Worm (Caenorhabditis elegans) whole organism, midembryonic: ENCODE results near the gene gtf-2E2.

Experiments
- T22C8.4 ChIP-seq: fragments of 200-800 bp; sonication (Bioruptor generic); IDR thresholded peaks from 2 replicates; pipeline ENCODE4 v1.3.6; 2022; ENCODE audit warnings: missing genetic modification characterization, missing compliant biosample characterization
- cog-1 ChIP-seq: sonication (generic microtip); optimal IDR thresholded peaks from 2 replicates; lab custom pipeline; 2016; ENCODE audit warnings: missing genetic modification characterization, missing compliant biosample characterization
- flt-1 ChIP-seq: fragments of 200-800 bp; sonication (Bioruptor generic); IDR thresholded peaks from 2 replicates; pipeline ENCODE4 v1.3.6; 2022; ENCODE audit warnings: missing genetic modification characterization, missing compliant biosample characterization
- klf-2 ChIP-seq: fragments of 200-800 bp; sonication (Bioruptor generic); conservative IDR thresholded peaks from 2 replicates; pipeline ENCODE4 v1.3.6; 2022; ENCODE audit warnings: missing genetic modification reagents, missing genetic modification characterization, missing compliant biosample characterization
- med-1 ChIP-seq: sonication (generic microtip); optimal IDR thresholded peaks from 2 replicates; lab custom pipeline; 2017; ENCODE audit warnings: missing genetic modification characterization, mild to moderate bottlenecking, missing compliant biosample characterization, antibody characterized with exemption, missing genetic modification reagents; ENCODE audit not compliant: insufficient read depth
- ref-1 ChIP-seq: fragments of 200-800 bp; sonication (Bioruptor generic); conservative IDR thresholded peaks from 2 replicates; pipeline ENCODE4 v1.3.6; 2022; ENCODE audit warnings: missing genetic modification reagents, missing genetic modification characterization, missing compliant biosample characterization
- tab-1 ChIP-seq: fragments of 200-800 bp; sonication (Bioruptor generic); IDR thresholded peaks from 2 replicates; pipeline ENCODE4 v1.3.6; 2022; ENCODE audit warnings: missing genetic modification characterization, missing compliant biosample characterization
- ztf-23 ChIP-seq: fragments of 200-800 bp; sonication (Bioruptor generic); IDR thresholded peaks from 2 replicates; pipeline ENCODE4 v1.3.6; 2022; ENCODE audit warnings: missing genetic modification reagents, missing genetic modification characterization, missing compliant biosample characterization
- ztf-29 ChIP-seq: fragments of 200-800 bp; sonication (Bioruptor generic); IDR thresholded peaks from 2 replicates; pipeline ENCODE4 v1.3.6; 2022; ENCODE audit warnings: missing genetic modification reagents, missing genetic modification characterization, missing compliant biosample characterization

The gtf-2E2 gene

ce11 chrII:11542385-11542784, at the start of gene gtf-2E2:
Gene gtf-2E2 (minus strand): TSS chrII:11542495.
- peak; percentile 62 for TF ChIP-seq T22C8.4 (GFP tag; lab: Robert Waterston, UW)
- no peak for TF ChIP-seq klf-2 (GFP tag; lab: Robert Waterston, UW)

DNA sequence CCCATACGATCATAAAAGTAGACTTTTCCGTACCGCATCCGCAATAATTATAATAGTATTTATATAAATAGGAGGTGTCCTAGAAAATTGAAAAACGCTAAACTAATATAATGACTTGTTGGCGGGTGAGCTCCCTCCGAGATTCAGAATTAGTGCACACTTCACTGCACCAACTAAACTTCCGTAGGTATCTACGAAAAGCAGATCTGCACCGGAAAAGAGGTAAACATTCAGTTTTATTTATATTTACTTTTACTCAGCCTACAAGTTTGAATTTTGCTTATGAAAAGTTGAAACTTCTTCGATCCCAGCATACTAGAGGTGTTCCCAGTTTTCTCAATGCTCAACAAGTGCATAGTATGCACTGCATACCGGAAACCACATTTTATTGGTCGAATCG, 49.7 kb upstream of the gtf-2E2 start, which contains the start of gene F07A11.1:
Gene F07A11.1 (minus strand): TSS at position 101 of the 400 bp plus-strand sequence.
- TF ChIP-seq med-1 (GFP tag; lab: Kevin White, UChicago), result no peak
- TF ChIP-seq T22C8.4 (GFP tag; lab: Robert Waterston, UW), result no peak
- no peak for TF ChIP-seq ztf-29
- no peak for TF ChIP-seq flt-1 (GFP tag; lab: Robert Waterston, UW)
- no peak for TF ChIP-seq ref-1 (GFP tag; lab: Robert Waterston, UW)
- no peak for TF ChIP-seq tab-1 (GFP tag; lab: Robert Waterston, UW)
- no peak for TF ChIP-seq cog-1 (tag; lab: Kevin White, UChicago)
- no peak for TF ChIP-seq klf-2 (GFP tag; lab: Robert Waterston, UW)
- no peak for TF ChIP-seq ztf-23 (GFP tag; lab: Robert Waterston, UW)

DNA sequence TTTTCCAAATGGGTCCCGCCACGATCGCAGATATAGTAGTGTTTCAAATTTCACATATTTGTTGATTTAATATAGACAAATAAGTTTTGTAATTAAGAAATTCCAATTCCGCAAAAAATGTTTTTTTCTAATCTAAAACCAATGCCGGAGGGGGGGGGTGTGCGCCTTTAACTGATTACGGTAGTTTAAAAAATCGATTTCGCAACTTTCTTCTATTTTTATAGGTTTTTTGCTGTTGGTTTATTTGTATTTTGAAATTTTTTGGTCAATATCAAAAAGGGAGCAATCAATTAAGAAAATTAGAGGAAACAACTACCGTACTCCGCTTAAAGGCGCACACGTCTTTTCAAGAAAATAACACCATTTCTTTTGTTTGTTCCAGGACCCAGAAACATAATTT, 49.3 kb upstream of the gtf-2E2 start:
- TF ChIP-seq cog-1 (tag; lab: Kevin White, UChicago) (no peak), tab-1 (GFP tag; lab: Robert Waterston, UW) (no peak), med-1 (GFP tag; lab: Kevin White, UChicago) (no peak), ref-1 (GFP tag; lab: Robert Waterston, UW) (no peak), flt-1 (GFP tag; lab: Robert Waterston, UW) (no peak), T22C8.4 (GFP tag; lab: Robert Waterston, UW) (no peak), klf-2 (GFP tag; lab: Robert Waterston, UW) (no peak), ztf-23 (GFP tag; lab: Robert Waterston, UW) (no peak), ztf-29 (no peak)

DNA sequence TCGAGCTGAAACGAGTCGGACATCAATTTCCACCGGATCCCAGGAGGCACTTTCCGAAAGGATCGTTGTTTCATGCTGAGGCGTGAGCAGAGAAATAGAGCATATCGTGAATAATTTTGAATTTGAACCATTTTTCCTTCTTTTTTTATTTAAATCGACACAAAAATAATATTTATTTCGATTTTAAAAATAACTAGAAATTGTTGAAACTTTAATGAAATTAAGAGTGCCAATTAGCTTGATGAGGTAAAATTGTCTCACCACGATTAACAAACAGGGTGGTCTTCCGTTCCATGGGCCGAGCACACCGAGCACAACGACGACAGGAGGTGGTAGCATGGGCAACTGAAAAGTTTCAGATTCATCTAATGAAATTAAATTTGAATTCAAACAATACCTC, 46.0 kb upstream of the gtf-2E2 start:
- TF ChIP-seq ztf-29, result no peak
- TF ChIP-seq med-1 (GFP tag; lab: Kevin White, UChicago), result no peak
- no peak for TF ChIP-seq flt-1 (GFP tag; lab: Robert Waterston, UW)
- no peak for TF ChIP-seq klf-2 (GFP tag; lab: Robert Waterston, UW)
- TF ChIP-seq T22C8.4 (GFP tag; lab: Robert Waterston, UW), result no peak
- no peak for TF ChIP-seq ref-1 (GFP tag; lab: Robert Waterston, UW)

- no peak for TF ChIP-seq klf-2 (GFP tag; lab: Robert Waterston, UW)
- TF ChIP-seq ref-1 (GFP tag; lab: Robert Waterston, UW), result no peak
- TF ChIP-seq ztf-23 (GFP tag; lab: Robert Waterston, UW), result no peak
- no peak for TF ChIP-seq flt-1 (GFP tag; lab: Robert Waterston, UW)
- TF ChIP-seq ztf-29, result no peak
- no peak for TF ChIP-seq tab-1 (GFP tag; lab: Robert Waterston, UW)
- TF ChIP-seq T22C8.4 (GFP tag; lab: Robert Waterston, UW), result no peak
- no peak for TF ChIP-seq med-1 (GFP tag; lab: Kevin White, UChicago)
- TF ChIP-seq cog-1 (tag; lab: Kevin White, UChicago), result no peak
Measured at ce11 chrII:11582698-11583097, 40.4 kb upstream of the gtf-2E2 start, which contains the start of gene ints-7. Gene ints-7 (plus strand): TSS chrII:11582849.

DNA sequence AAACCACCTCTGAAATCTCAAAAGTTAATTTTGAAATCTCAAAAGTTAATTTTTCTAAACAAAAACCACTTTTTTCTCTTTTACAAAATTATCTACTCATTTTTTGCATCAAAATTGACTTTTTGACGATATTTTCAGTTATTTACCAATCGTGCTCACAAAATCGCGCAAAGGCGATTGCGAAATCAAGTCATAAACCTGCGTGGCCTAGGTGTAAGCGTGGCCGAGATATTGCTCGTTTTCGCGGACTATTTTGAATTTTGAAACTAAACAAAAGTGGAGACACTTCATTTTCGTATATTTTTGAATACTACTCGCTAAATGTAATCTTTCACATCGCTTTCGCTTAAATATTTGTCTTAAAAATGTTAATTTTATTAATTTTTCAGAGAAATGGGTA, 36.0 kb upstream of the gtf-2E2 start, which contains the start of gene smc-6:
Gene smc-6 (plus strand): TSS at position 390 of the 400 bp plus-strand sequence.
- TF ChIP-seq ztf-23 (GFP tag; lab: Robert Waterston, UW) (no peak), ref-1 (GFP tag; lab: Robert Waterston, UW) (no peak), klf-2 (GFP tag; lab: Robert Waterston, UW) (no peak), cog-1 (tag; lab: Kevin White, UChicago) (no peak), ztf-29 (no peak), med-1 (GFP tag; lab: Kevin White, UChicago) (no peak), tab-1 (GFP tag; lab: Robert Waterston, UW) (no peak), T22C8.4 (GFP tag; lab: Robert Waterston, UW) (no peak), flt-1 (GFP tag; lab: Robert Waterston, UW) (no peak)

ce11 chrII:11577861-11578260, 35.6 kb upstream of the gtf-2E2 start:
- no peak for TF ChIP-seq klf-2 (GFP tag; lab: Robert Waterston, UW)
- no peak for TF ChIP-seq T22C8.4 (GFP tag; lab: Robert Waterston, UW)
- TF ChIP-seq flt-1 (GFP tag; lab: Robert Waterston, UW), result no peak
- no peak for TF ChIP-seq ztf-29
- TF ChIP-seq med-1 (GFP tag; lab: Kevin White, UChicago), result no peak
- no peak for TF ChIP-seq tab-1 (GFP tag; lab: Robert Waterston, UW)
- no peak for TF ChIP-seq ztf-23 (GFP tag; lab: Robert Waterston, UW)
- TF ChIP-seq cog-1 (tag; lab: Kevin White, UChicago), result no peak
- TF ChIP-seq ref-1 (GFP tag; lab: Robert Waterston, UW), result no peak

DNA sequence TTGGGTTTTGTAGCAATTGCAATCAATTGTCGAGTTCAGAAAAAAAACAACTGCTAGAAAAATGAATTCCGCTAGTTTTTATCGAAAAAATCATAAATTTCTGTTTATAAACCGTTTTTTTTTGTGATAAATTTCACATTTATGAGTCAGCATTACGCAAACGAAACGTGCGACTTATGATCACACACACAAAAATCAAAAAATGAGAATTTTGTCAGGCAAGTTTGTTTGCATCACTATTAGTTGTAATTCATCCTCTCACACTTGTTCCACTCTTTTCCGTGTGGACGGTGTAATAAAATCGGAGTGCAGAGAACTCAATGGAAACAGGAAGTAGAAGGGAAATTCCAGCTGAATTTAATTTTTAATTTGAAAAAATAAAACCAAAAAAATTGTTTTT, 35.1 kb upstream of the gtf-2E2 start, which contains the start of gene pcs-1:
Gene pcs-1 (minus strand): TSS at position 344 of the 400 bp plus-strand sequence.
- TF ChIP-seq ztf-29 (no peak), flt-1 (GFP tag; lab: Robert Waterston, UW) (no peak), T22C8.4 (GFP tag; lab: Robert Waterston, UW) (no peak), med-1 (GFP tag; lab: Kevin White, UChicago) (no peak), cog-1 (tag; lab: Kevin White, UChicago) (no peak)

ce11 chrII:11572944-11573343, 30.6 kb upstream of the gtf-2E2 start, which contains the start of gene F54D5.2:
Gene F54D5.2 (plus strand): TSS chrII:11573180.
- TF ChIP-seq ztf-23 (GFP tag; lab: Robert Waterston, UW) (no peak), tab-1 (GFP tag; lab: Robert Waterston, UW) (no peak), ref-1 (GFP tag; lab: Robert Waterston, UW) (no peak), T22C8.4 (GFP tag; lab: Robert Waterston, UW) (no peak), cog-1 (tag; lab: Kevin White, UChicago) (no peak), ztf-29 (no peak), klf-2 (GFP tag; lab: Robert Waterston, UW) (no peak), med-1 (GFP tag; lab: Kevin White, UChicago) (no peak), flt-1 (GFP tag; lab: Robert Waterston, UW) (no peak)
